Fruit fly (Drosophila melanogaster) whole organism, embryonic: ENCODE results near the gene mnd.
A peak's percentile ranks its signal among the peaks of the same experiment; 100 is the strongest.

Experiments
- ATbp ChIP-seq: fragments of 200-800 bp; sonication (Bioruptor generic); optimal IDR thresholded peaks from 2 replicates; lab custom pipeline; 2017; ENCODE audit warnings: missing biosample characterization, mild to moderate bottlenecking, missing genetic modification characterization, missing genetic modification reagents
- Asciz ChIP-seq: fragments of 200-800 bp; sonication (Bioruptor generic); optimal IDR thresholded peaks from 2 replicates; lab custom pipeline; 2017; ENCODE audit warnings: missing biosample characterization, mild to moderate bottlenecking, missing genetic modification characterization, missing genetic modification reagents
- BEAF-32 ChIP-seq: fragments of 200-800 bp; sonication (Bioruptor generic); optimal IDR thresholded peaks from 3 replicates; lab custom pipeline; 2017; ENCODE audit warnings: missing biosample characterization, missing genetic modification characterization, mild to moderate bottlenecking, moderate library complexity, missing genetic modification reagents
- Bdp1 ChIP-seq: fragments of 200-800 bp; sonication (Bioruptor generic); optimal IDR thresholded peaks from 3 replicates; lab custom pipeline; 2016; ENCODE audit warnings: missing biosample characterization, missing genetic modification characterization
- C15 ChIP-seq: fragments of 200-800 bp; sonication (Bioruptor generic); IDR thresholded peaks from 3 replicates; pipeline ENCODE4 v1.3.6; 2022; ENCODE audit warnings: missing biosample characterization, missing genetic modification characterization
- CG11085 ChIP-seq: fragments of 200-800 bp; sonication (Bioruptor generic); IDR thresholded peaks from 2 replicates; pipeline ENCODE4 v1.3.6; 2022; ENCODE audit warnings: missing biosample characterization, missing genetic modification characterization
- CG11247 ChIP-seq: fragments of 200-800 bp; sonication (Bioruptor generic); IDR thresholded peaks from 2 replicates; pipeline ENCODE4 v1.3.6; 2022; ENCODE audit warnings: missing biosample characterization, missing genetic modification characterization
- CG12391 ChIP-seq: fragments of 200-800 bp; sonication (Bioruptor generic); optimal IDR thresholded peaks from 3 replicates; lab custom pipeline; 2018; ENCODE audit warnings: missing biosample characterization, mild to moderate bottlenecking, missing genetic modification characterization, moderate library complexity
- CG17186 ChIP-seq: fragments of 200-800 bp; sonication (Bioruptor generic); optimal IDR thresholded peaks from 3 replicates; lab custom pipeline; 2017; ENCODE audit warnings: missing biosample characterization, missing genetic modification reagents, missing genetic modification characterization
- CG1792 ChIP-seq: fragments of 200-800 bp; sonication (Bioruptor generic); optimal IDR thresholded peaks from 2 replicates; lab custom pipeline; 2016; ENCODE audit warnings: missing biosample characterization, missing genetic modification characterization
- CG18011 ChIP-seq: fragments of 200-800 bp; sonication (Bioruptor generic); optimal IDR thresholded peaks from 2 replicates; lab custom pipeline; 2017; ENCODE audit warnings: missing biosample characterization, missing genetic modification characterization, mild to moderate bottlenecking, moderate library complexity, missing genotype
- CG18262 ChIP-seq: fragments of 200-800 bp; optimal IDR thresholded peaks from 3 replicates; lab custom pipeline; 2019; ENCODE audit warnings: missing biosample characterization, mild to moderate bottlenecking, missing genetic modification characterization, moderate library complexity
- CG2129 ChIP-seq: fragments of 200-800 bp; sonication (Bioruptor generic); IDR thresholded peaks from 2 replicates; pipeline ENCODE4 v1.3.6; 2022; ENCODE audit warnings: missing biosample characterization, missing genetic modification characterization; ENCODE audit not compliant: partially characterized antibody
- CG31365 ChIP-seq: fragments of 200-800 bp; sonication (Bioruptor generic); optimal IDR thresholded peaks from 2 replicates; lab custom pipeline; 2018; ENCODE audit warnings: missing biosample characterization, mild to moderate bottlenecking, missing genetic modification characterization
- CG32767 ChIP-seq: fragments of 200-800 bp; sonication (Bioruptor generic); IDR thresholded peaks from 2 replicates; pipeline ENCODE4 v1.3.6; 2022; ENCODE audit warnings: missing biosample characterization, missing genetic modification characterization
- CG42726 ChIP-seq: fragments of 200-800 bp; sonication (Bioruptor generic); IDR thresholded peaks from 2 replicates; pipeline ENCODE4 v1.3.6; 2022; ENCODE audit warnings: missing biosample characterization, missing genetic modification characterization; ENCODE audit not compliant: partially characterized antibody
- CG4328 ChIP-seq: fragments of 200-800 bp; sonication (Bioruptor generic); optimal IDR thresholded peaks from 3 replicates; lab custom pipeline; 2017; ENCODE audit warnings: missing biosample characterization, missing genetic modification reagents, missing genetic modification characterization
- CG4707 ChIP-seq: fragments of 200-800 bp; sonication (Bioruptor generic); optimal IDR thresholded peaks from 2 replicates; lab custom pipeline; 2018; ENCODE audit warnings: missing biosample characterization, mild to moderate bottlenecking, missing genetic modification characterization, moderate library complexity
- CG4730 ChIP-seq: fragments of 200-800 bp; sonication (Bioruptor generic); IDR thresholded peaks from 2 replicates; pipeline ENCODE4 v1.3.6; 2022; ENCODE audit warnings: missing biosample characterization, missing genetic modification characterization
- CG8359 ChIP-seq: fragments of 200-800 bp; sonication (Bioruptor generic); optimal IDR thresholded peaks from 2 replicates; lab custom pipeline; 2017; ENCODE audit warnings: missing biosample characterization, mild to moderate bottlenecking, missing genetic modification characterization, borderline replicate concordance
- Dek ChIP-seq: fragments of 200-800 bp; sonication (Bioruptor generic); optimal IDR thresholded peaks from 3 replicates; lab custom pipeline; 2019; ENCODE audit warnings: missing biosample characterization, mild to moderate bottlenecking, missing genetic modification characterization, moderate library complexity
- Dref ChIP-seq: fragments of 200-800 bp; sonication (Bioruptor generic); IDR thresholded peaks from 2 replicates; pipeline ENCODE4 v1.3.6; 2022; ENCODE audit warnings: missing biosample characterization, missing genetic modification characterization
- GATAe ChIP-seq: fragments of 200-800 bp; sonication (Bioruptor generic); conservative IDR thresholded peaks from 2 replicates; pipeline ENCODE4 v1.3.6; 2022; ENCODE audit warnings: missing biosample characterization, missing genetic modification characterization
- HLH54F ChIP-seq: fragments of 200-800 bp; sonication (Bioruptor generic); optimal IDR thresholded peaks from 3 replicates; lab custom pipeline; 2016; ENCODE audit warnings: missing biosample characterization, missing genetic modification characterization
- Lpt ChIP-seq: fragments of >200 bp; optimal IDR thresholded peaks from 2 replicates; lab custom pipeline; 2018; ENCODE audit warnings: missing biosample characterization, missing genetic modification characterization
- MTF-1 ChIP-seq: fragments of 200-800 bp; sonication (Bioruptor generic); optimal IDR thresholded peaks from 2 replicates; lab custom pipeline; 2018; ENCODE audit warnings: missing biosample characterization, mild to moderate bottlenecking, missing genetic modification characterization, borderline replicate concordance
- Mes4 ChIP-seq: fragments of 200-800 bp; sonication (Bioruptor generic); optimal IDR thresholded peaks from 2 replicates; lab custom pipeline; 2016; ENCODE audit warnings: missing biosample characterization, missing genetic modification characterization
- NC2β ChIP-seq: fragments of 200-800 bp; sonication (Bioruptor generic); optimal IDR thresholded peaks from 2 replicates; lab custom pipeline; 2016; ENCODE audit warnings: missing biosample characterization, missing genetic modification characterization
- amos ChIP-seq: fragments of 200-800 bp; sonication (Bioruptor generic); IDR thresholded peaks from 2 replicates; pipeline ENCODE4 v1.3.6; 2022; ENCODE audit warnings: missing biosample characterization, missing genetic modification characterization; ENCODE audit not compliant: partially characterized antibody
- cas ChIP-seq: fragments of 200-800 bp; sonication (Bioruptor generic); IDR thresholded peaks from 2 replicates; pipeline ENCODE4 v1.3.6; 2022; ENCODE audit warnings: missing biosample characterization, missing genetic modification characterization
- caup ChIP-seq: fragments of 200-800 bp; sonication (Bioruptor generic); optimal IDR thresholded peaks from 3 replicates; lab custom pipeline; 2017; ENCODE audit warnings: missing biosample characterization, mild to moderate bottlenecking, missing genetic modification characterization, moderate library complexity; ENCODE audit not compliant: severe bottlenecking
- crol ChIP-seq: fragments of 200-800 bp; sonication (Bioruptor generic); IDR thresholded peaks from 2 replicates; pipeline ENCODE4 v1.3.6; 2022; ENCODE audit warnings: missing biosample characterization, missing genetic modification characterization
- dati ChIP-seq: fragments of 200-800 bp; sonication (Bioruptor generic); IDR thresholded peaks from 2 replicates; pipeline ENCODE4 v1.3.6; 2022; ENCODE audit warnings: missing biosample characterization, missing genetic modification characterization
- exex ChIP-seq: fragments of 200-800 bp; sonication (Bioruptor generic); optimal IDR thresholded peaks from 4 replicates; lab custom pipeline; 2018; ENCODE audit warnings: missing biosample characterization, mild to moderate bottlenecking, missing genetic modification characterization, moderate library complexity
- jigr1 ChIP-seq: fragments of 200-800 bp; sonication (Bioruptor generic); IDR thresholded peaks from 3 replicates; pipeline ENCODE4 v1.3.6; 2022; ENCODE audit warnings: missing biosample characterization, missing genetic modification characterization
- lbe ChIP-seq: fragments of 200-800 bp; sonication (Bioruptor generic); optimal IDR thresholded peaks from 2 replicates; lab custom pipeline; 2016; ENCODE audit warnings: missing biosample characterization, mild to moderate bottlenecking, missing genetic modification characterization
- lilli ChIP-seq: fragments of 200-800 bp; sonication (Bioruptor generic); optimal IDR thresholded peaks from 3 replicates; lab custom pipeline; 2016; ENCODE audit warnings: missing biosample characterization, missing genetic modification characterization
- mld ChIP-seq: fragments of 200-800 bp; sonication (Bioruptor generic); IDR thresholded peaks from 3 replicates; pipeline ENCODE4 v1.3.6; 2022; ENCODE audit warnings: missing biosample characterization, missing genetic modification characterization; ENCODE audit not compliant: partially characterized antibody
- oc ChIP-seq: fragments of 200-800 bp; sonication (Bioruptor generic); optimal IDR thresholded peaks from 2 replicates; lab custom pipeline; 2018; ENCODE audit warnings: missing biosample characterization, mild to moderate bottlenecking, missing genetic modification characterization, moderate library complexity
- pita ChIP-seq: fragments of 200-800 bp; sonication (Bioruptor generic); optimal IDR thresholded peaks from 2 replicates; lab custom pipeline; 2017; ENCODE audit warnings: missing biosample characterization, mild to moderate bottlenecking, missing genetic modification characterization
- ranshi ChIP-seq: fragments of 200-800 bp; sonication (Bioruptor generic); IDR thresholded peaks from 2 replicates; pipeline ENCODE4 v1.3.6; 2022; ENCODE audit warnings: missing biosample characterization, missing genetic modification characterization
- scrt ChIP-seq: fragments of 200-800 bp; sonication (Bioruptor generic); optimal IDR thresholded peaks from 2 replicates; lab custom pipeline; 2018; ENCODE audit warnings: missing biosample characterization, mild to moderate bottlenecking, missing genetic modification characterization, moderate library complexity
- sens-2 ChIP-seq: fragments of 200-800 bp; sonication (Bioruptor generic); IDR thresholded peaks from 2 replicates; pipeline ENCODE4 v1.3.6; 2022; ENCODE audit warnings: missing biosample characterization, missing genetic modification characterization
- tll ChIP-seq, 2 experiments: fragments of 200-800 bp in 1 of 2; fragments of >200 bp in 1 of 2; sonication (Bioruptor generic) in 1 of 2; optimal IDR thresholded peaks; 2 replicates each; lab custom pipeline; 2017 to 2019; ENCODE audit warnings: missing biosample characterization in 2 of 2, missing genetic modification characterization in 2 of 2, mild to moderate bottlenecking in 1 of 2, moderate library complexity in 1 of 2
- twi ChIP-seq: fragments of 200-800 bp; optimal IDR thresholded peaks from 2 replicates; lab custom pipeline; 2019; ENCODE audit warnings: missing biosample characterization, mild to moderate bottlenecking, missing genetic modification characterization, moderate library complexity
- tx ChIP-seq: fragments of 200-800 bp; sonication (Bioruptor generic); optimal IDR thresholded peaks from 2 replicates; lab custom pipeline; 2016; ENCODE audit warnings: missing biosample characterization, missing genetic modification characterization
- usp ChIP-seq: fragments of >200 bp; optimal IDR thresholded peaks from 2 replicates; lab custom pipeline; 2017; ENCODE audit warnings: missing biosample characterization, missing genetic modification characterization
- vnd ChIP-seq: fragments of 200-800 bp; sonication (Bioruptor generic); IDR thresholded peaks from 3 replicates; pipeline ENCODE4 v1.3.6; 2022; ENCODE audit warnings: missing biosample characterization, missing genetic modification characterization; ENCODE audit not compliant: partially characterized antibody
- zen ChIP-seq: fragments of 200-800 bp; sonication (Bioruptor generic); optimal IDR thresholded peaks from 3 replicates; lab custom pipeline; 2018; ENCODE audit warnings: missing biosample characterization, mild to moderate bottlenecking, missing genetic modification characterization, moderate library complexity

Gene mnd

DNA sequence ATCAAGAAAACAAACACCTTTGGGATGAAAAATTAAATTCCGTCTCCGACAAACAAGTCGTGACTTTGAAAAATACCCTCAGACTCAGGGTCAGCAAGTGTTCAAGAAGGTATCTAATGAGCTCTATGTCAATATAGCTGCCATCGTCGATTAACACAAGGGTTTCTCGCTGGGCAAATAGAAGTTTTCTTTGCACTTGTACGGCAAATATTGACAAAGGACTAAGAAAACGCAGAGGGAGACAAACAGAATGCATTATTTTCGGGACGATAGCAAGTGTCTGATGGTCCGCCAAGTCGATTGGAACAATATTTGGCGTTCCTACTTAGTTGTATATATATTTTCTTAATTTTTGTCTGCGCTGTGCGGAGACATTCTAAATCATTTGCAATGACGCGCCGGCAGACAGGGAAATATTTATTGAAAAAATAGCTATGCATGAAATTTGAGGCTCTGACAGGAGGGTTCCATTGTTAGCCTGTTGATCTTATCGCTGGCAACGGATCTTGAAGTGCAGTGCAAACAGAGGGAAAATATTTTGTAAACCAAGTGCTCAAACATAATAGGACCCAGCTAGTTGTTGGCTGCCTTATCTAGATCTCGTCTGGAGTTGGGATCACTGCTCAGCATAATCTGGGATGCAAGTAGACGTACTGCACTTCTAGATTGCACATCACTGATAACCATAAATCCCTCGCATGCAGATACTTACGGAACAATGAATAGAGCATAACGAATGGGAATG, 28.4 kb upstream of the mnd start (continued):
- TF ChIP-seq scrt (GFP tag; lab: Kevin White, UChicago) (no peak), cas (GFP tag; lab: Robert Waterston, UW) (no peak), CG18262 (tag; lab: Kevin White, UChicago) (peak; percentile 58), twi (tag; lab: Kevin White, UChicago) (peak; percentile 33), CG8359 (GFP tag; lab: Kevin White, UChicago) (peak; percentile 38), CG18011 (GFP tag; lab: Kevin White, UChicago) (no peak), CG4328 (GFP tag; lab: Kevin White, UChicago) (no peak), MTF-1 (peak; percentile 66), CG11085 (GFP tag; lab: Robert Waterston, UW) (no peak), CG1792 (GFP tag; lab: Kevin White, UChicago) (peak; percentile 2), CG11247 (GFP tag; lab: Robert Waterston, UW) (no peak), C15 (no peak), NC2β (GFP tag; lab: Kevin White, UChicago) (peak; percentile 44), oc (no peak), usp (GFP tag; lab: Kevin White, UChicago) (no peak), Bdp1 (no peak), ATbp (GFP tag; lab: Kevin White, UChicago) (no peak), crol (no peak), zen (peak; percentile 97), BEAF-32 (GFP tag; lab: Kevin White, UChicago) (no peak), Mes4 (GFP tag; lab: Kevin White, UChicago) (peak; percentile 6), CG4707 (no peak), exex (tag; lab: Kevin White, UChicago) (no peak), jigr1 (GFP tag; lab: Robert Waterston, UW) (no peak), ranshi (no peak), amos (no peak), tll (GFP tag; optimal IDR thresholded peaks at IDR 0.05; lab: Kevin White, UChicago) (peak in 1 of 2 experiments; percentile 98), Asciz (peak; percentile 27), tx (GFP tag; lab: Kevin White, UChicago) (no peak), Dek (tag; lab: Kevin White, UChicago) (no peak), vnd (GFP tag; lab: Robert Waterston, UW) (no peak), sens-2 (GFP tag; lab: Robert Waterston, UW) (no peak), Dref (GFP tag; lab: Robert Waterston, UW) (no peak), CG42726 (GFP tag; lab: Robert Waterston, UW) (no peak), CG4730 (GFP tag; lab: Robert Waterston, UW) (no peak), dati (GFP tag; lab: Robert Waterston, UW) (no peak), CG17186 (no peak), mld (GFP tag; lab: Robert Waterston, UW) (no peak), CG12391 (tag; lab: Kevin White, UChicago) (peak; percentile 9), CG31365 (tag; lab: Kevin White, UChicago) (no peak), HLH54F (GFP tag; lab: Kevin White, UChicago) (no peak), pita (no peak), GATAe (GFP tag; lab: Robert Waterston, UW) (no peak), Lpt (GFP tag; lab: Kevin White, UChicago) (no peak), lbe (GFP tag; lab: Kevin White, UChicago) (no peak), CG2129 (no peak), CG32767 (GFP tag; lab: Robert Waterston, UW) (no peak), caup (GFP tag; lab: Kevin White, UChicago) (no peak), lilli (GFP tag; lab: Kevin White, UChicago) (no peak)
